Fruit fly (Drosophila melanogaster): ENCODE data around the gene Ziz.

The Ziz gene

DNA sequence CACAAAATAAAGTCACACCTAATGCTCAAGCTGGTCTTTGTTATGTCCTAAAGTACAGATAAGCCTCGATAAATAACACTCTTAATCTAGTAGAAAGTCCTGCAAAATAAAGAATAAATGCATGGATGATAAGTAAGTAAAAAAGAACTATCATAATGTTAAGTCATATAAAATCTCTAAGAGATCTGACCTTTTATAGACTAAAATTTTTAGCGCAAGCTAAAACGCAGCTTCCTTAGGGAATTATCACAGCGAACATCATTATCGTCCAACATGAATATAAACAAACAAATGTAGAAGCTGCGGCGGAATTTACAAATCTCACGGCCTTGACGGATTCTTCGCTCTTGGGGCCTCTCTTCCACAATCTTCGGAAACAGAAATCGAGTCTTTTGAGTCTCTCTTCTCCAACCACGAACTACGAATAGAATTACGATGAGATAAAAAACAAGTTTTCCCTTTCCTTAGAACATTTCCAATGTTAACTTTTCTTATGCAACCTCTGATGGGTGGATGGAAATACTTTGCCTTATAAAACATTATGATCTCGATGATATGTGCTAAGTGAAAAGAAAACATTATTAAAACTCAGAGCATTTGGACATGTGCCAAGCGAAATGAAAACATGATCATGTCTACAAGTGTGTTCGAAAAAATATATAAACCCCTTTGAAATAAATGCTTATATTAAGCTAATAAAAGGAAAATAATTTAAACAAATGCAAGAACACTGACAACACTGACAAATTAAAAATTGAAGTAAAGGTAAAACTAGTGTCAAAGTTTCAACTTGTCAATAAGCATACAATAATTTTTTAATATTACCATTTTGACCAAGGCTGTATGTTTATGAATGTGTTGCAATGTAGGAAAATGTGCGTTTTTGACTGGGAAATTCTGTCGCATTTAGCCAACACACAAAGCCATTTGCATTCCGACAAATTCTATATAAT is 1.5 kb downstream of the Ziz start (continued):
- TF ChIP-seq achi (GFP tag; optimal IDR thresholded peaks at IDR 0.05), result peak; percentile 12
- TF ChIP-seq CG4318 (GFP tag; optimal IDR thresholded peaks at IDR 0.05), result no peak
- TF ChIP-seq pdm3 (GFP tag; optimal IDR thresholded peaks at IDR 0.05), result peak; percentile 31
- TF ChIP-seq Sox15 (GFP tag; optimal IDR thresholded peaks at IDR 0.05), result no peak
- no peak for TF ChIP-seq dsx (GFP tag; optimal IDR thresholded peaks at IDR 0.05; ENCODE audit: poor library complexity, severe bottlenecking)
- TF ChIP-seq CG31627 (GFP tag; optimal IDR thresholded peaks at IDR 0.05), result no peak
- 0 out of 3 replicates have a peak, but pooled peaks have one; percentile 37 for TF ChIP-seq CG8119 (GFP tag; IDR thresholded peaks at IDR 0.05)
- TF ChIP-seq CG11762 (GFP tag; optimal IDR thresholded peaks at IDR 0.05; ENCODE audit: insufficient read depth), result no peak
- peak; percentile 14 for TF ChIP-seq Hr39 (GFP tag; optimal IDR thresholded peaks at IDR 0.05)
- TF ChIP-seq svp (GFP tag), result peak; percentile 54
- no peak for TF ChIP-seq Blimp-1 (GFP tag; optimal IDR thresholded peaks at IDR 0.05)
- peak; percentile 56 for TF ChIP-seq CG15336 (GFP tag; IDR thresholded peaks at IDR 0.05)
- peak; percentile 45; the same call in 1 of the 3 replicates for TF ChIP-seq CG6163 (GFP tag; IDR thresholded peaks at IDR 0.05)
- TF ChIP-seq Eip93F (GFP tag; optimal IDR thresholded peaks at IDR 0.05), result no peak
- TF ChIP-seq Hr4 (GFP tag; optimal IDR thresholded peaks at IDR 0.05), result peak; percentile 51
- no peak for TF ChIP-seq net (GFP tag; optimal IDR thresholded peaks at IDR 0.05)
- no peak for TF ChIP-seq esn (GFP tag; optimal IDR thresholded peaks at IDR 0.05)
- TF ChIP-seq Hr38 (GFP tag; optimal IDR thresholded peaks at IDR 0.05), result no peak
- no peak for TF ChIP-seq CG6854 (GFP tag; optimal IDR thresholded peaks at IDR 0.05)
- peak; percentile 82 for TF ChIP-seq Eip78C (GFP tag)
- TF ChIP-seq CG6276 (GFP tag; optimal IDR thresholded peaks at IDR 0.05), result peak; percentile 62
- TF ChIP-seq Sox14 (GFP tag; optimal IDR thresholded peaks at IDR 0.05), result no peak
- peak; percentile 39 for TF ChIP-seq OdsH (GFP tag; optimal IDR thresholded peaks at IDR 0.05)
- TF ChIP-seq lz (GFP tag; optimal IDR thresholded peaks at IDR 0.05), result no peak
- peak; percentile 10 for TF ChIP-seq Ets96B (tag; optimal IDR thresholded peaks at IDR 0.05)
- no peak for TF ChIP-seq dac (GFP tag; optimal IDR thresholded peaks at IDR 0.05)
- no peak for TF ChIP-seq CG6808 (GFP tag; optimal IDR thresholded peaks at IDR 0.05)
- TF ChIP-seq Lpt (GFP tag; optimal IDR thresholded peaks at IDR 0.05), result no peak
- no peak for TF ChIP-seq CG16779 (tag; optimal IDR thresholded peaks at IDR 0.05)
- no peak for TF ChIP-seq Sox102F (GFP tag; optimal IDR thresholded peaks at IDR 0.05)
- no peak for TF ChIP-seq ss (GFP tag; optimal IDR thresholded peaks at IDR 0.05)
- TF ChIP-seq vri (GFP tag; optimal IDR thresholded peaks at IDR 0.05), result no peak
- TF ChIP-seq acj6 (GFP tag; optimal IDR thresholded peaks at IDR 0.05), result peak; percentile 4
- TF ChIP-seq Smox (GFP tag; optimal IDR thresholded peaks at IDR 0.05), result no peak
- TF ChIP-seq CG10631 (GFP tag; optimal IDR thresholded peaks at IDR 0.05), result peak; percentile 34
- no peak for TF ChIP-seq Ets21C (GFP tag; optimal IDR thresholded peaks at IDR 0.05)
- no peak for TF ChIP-seq CG6792 (GFP tag; optimal IDR thresholded peaks at IDR 0.05)
- no peak for TF ChIP-seq fkh (GFP tag; optimal IDR thresholded peaks at IDR 0.05)
- no peak for TF ChIP-seq CG8319 (GFP tag; optimal IDR thresholded peaks at IDR 0.05)
- peak; percentile 8 for TF ChIP-seq CG10669 (GFP tag; optimal IDR thresholded peaks at IDR 0.05)
- no peak for TF ChIP-seq CG3032 (tag; optimal IDR thresholded peaks at IDR 0.05)
- TF ChIP-seq fd85E (GFP tag; optimal IDR thresholded peaks at IDR 0.05), result no peak
- no peak for TF ChIP-seq CG11294 (GFP tag; IDR thresholded peaks at IDR 0.05)
